Worm (Caenorhabditis elegans) whole organism, late embryonic: ENCODE data around the gene smc-5.

ENCODE experiments used
- F13H6.1 ChIP-seq: sonication (generic microtip); optimal IDR thresholded peaks from 2 replicates; lab custom pipeline; 2016; ENCODE audit warnings: missing genetic modification characterization, missing compliant biosample characterization
- ama-1 ChIP-seq: fragments of 150-350 bp; optimal IDR thresholded peaks from 2 replicates; lab custom pipeline; 2014
- ceh-2 ChIP-seq: sonication (generic microtip); optimal IDR thresholded peaks from 2 replicates; lab custom pipeline; 2016; ENCODE audit warnings: missing genotype, missing genetic modification characterization, missing compliant biosample characterization
- ceh-48 ChIP-seq: sonication (generic microtip); optimal IDR thresholded peaks from 2 replicates; lab custom pipeline; 2016; ENCODE audit warnings: missing genetic modification characterization, inconsistent platforms, missing compliant biosample characterization
- dmd-4 ChIP-seq: sonication (generic microtip); optimal IDR thresholded peaks from 2 replicates; lab custom pipeline; 2016; ENCODE audit warnings: borderline replicate concordance, missing genetic modification characterization, missing compliant biosample characterization
- nhr-11 ChIP-seq: fragments of 150-350 bp; optimal IDR thresholded peaks from 2 replicates; lab custom pipeline; 2014; ENCODE audit warnings: missing biosample characterization, missing genetic modification characterization
- sox-4 ChIP-seq: sonication (generic microtip); optimal IDR thresholded peaks from 2 replicates; lab custom pipeline; 2017; ENCODE audit warnings: mild to moderate bottlenecking, missing genetic modification characterization, inconsistent platforms, missing compliant biosample characterization
- ztf-16 ChIP-seq: sonication (generic microtip); optimal IDR thresholded peaks from 2 replicates; lab custom pipeline; 2017; ENCODE audit warnings: missing genetic modification characterization, missing compliant biosample characterization

DNA sequence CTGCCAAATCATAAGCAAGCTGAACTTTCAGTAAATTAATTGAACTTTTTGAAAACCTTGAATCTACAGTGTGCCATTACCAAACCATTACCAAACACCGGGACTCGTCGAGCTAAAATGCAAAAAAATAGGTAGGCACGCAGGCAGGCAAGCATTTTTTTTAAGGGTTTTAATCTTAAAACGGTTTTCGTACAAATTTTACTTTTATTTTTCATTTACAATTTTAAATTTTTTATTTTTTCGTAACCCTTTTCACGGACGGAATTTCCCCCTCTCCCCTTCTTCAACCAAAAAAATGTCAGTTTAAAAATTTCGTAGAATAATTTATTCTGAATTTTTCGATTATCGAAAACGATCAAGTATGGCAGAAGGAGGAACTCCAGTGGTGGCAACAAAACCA lies 47.5 kb upstream of the smc-5 start, which contains the start of gene F59A6.2:
- TF ChIP-seq ztf-16 (no peak), ceh-2 (tag; lab: Kevin White, UChicago) (no peak), nhr-11 (tag; lab: Kevin White, UChicago) (no peak), sox-4 (tag; lab: Kevin White, UChicago) (no peak), F13H6.1 (tag; lab: Kevin White, UChicago) (no peak), ceh-48 (no peak), ama-1 (no peak), dmd-4 (no peak)
